Fruit fly (Drosophila melanogaster) whole organism, embryonic: ENCODE data around the gene Ald2.

Experiments used
- Atf6 ChIP-seq: fragments of 200-800 bp; sonication (Bioruptor generic); IDR thresholded peaks from 2 replicates; pipeline ENCODE4 v1.3.6; 2022; ENCODE audit warnings: missing biosample characterization, missing genetic modification characterization
- CG13424 ChIP-seq: fragments of 200-800 bp; sonication (Bioruptor generic); optimal IDR thresholded peaks from 2 replicates; lab custom pipeline; 2019; ENCODE audit warnings: missing biosample characterization, mild to moderate bottlenecking, missing genetic modification characterization, moderate library complexity
- CG16815 ChIP-seq: fragments of 200-800 bp; sonication (Bioruptor generic); optimal IDR thresholded peaks from 3 replicates; lab custom pipeline; 2017; ENCODE audit warnings: missing biosample characterization, mild to moderate bottlenecking, missing genetic modification characterization
- CG17912 ChIP-seq: fragments of 200-800 bp; sonication (Bioruptor generic); optimal IDR thresholded peaks from 2 replicates; lab custom pipeline; 2018; ENCODE audit warnings: missing biosample characterization, mild to moderate bottlenecking, missing genetic modification characterization
- CG1792 ChIP-seq: fragments of 200-800 bp; sonication (Bioruptor generic); optimal IDR thresholded peaks from 2 replicates; lab custom pipeline; 2016; ENCODE audit warnings: missing biosample characterization, missing genetic modification characterization
- CG1832 ChIP-seq: fragments of 200-800 bp; sonication (Bioruptor generic); optimal IDR thresholded peaks from 2 replicates; lab custom pipeline; 2017; ENCODE audit warnings: missing biosample characterization, mild to moderate bottlenecking, missing genetic modification characterization, inconsistent platforms
- CG30431 ChIP-seq: fragments of 200-800 bp; sonication (Bioruptor generic); optimal IDR thresholded peaks from 2 replicates; lab custom pipeline; 2017; ENCODE audit warnings: missing biosample characterization, missing genetic modification characterization
- CG31441 ChIP-seq: fragments of 200-800 bp; sonication (Bioruptor generic); IDR thresholded peaks from 2 replicates; pipeline ENCODE4 v1.3.6; 2022; ENCODE audit warnings: missing biosample characterization, missing genetic modification characterization
- CG34422 ChIP-seq: fragments of 200-800 bp; sonication (Bioruptor generic); IDR thresholded peaks from 3 replicates; pipeline ENCODE4 v1.3.6; 2022; ENCODE audit warnings: missing biosample characterization, missing genetic modification characterization
- CG3726 ChIP-seq: fragments of 200-800 bp; sonication (Bioruptor generic); IDR thresholded peaks from 3 replicates; pipeline ENCODE4, ENCODE4 v1.3.6; 2022; ENCODE audit warnings: missing biosample characterization, missing genetic modification characterization
- CG43689 ChIP-seq: fragments of 200-800 bp; sonication (Bioruptor generic); IDR thresholded peaks from 2 replicates; pipeline ENCODE4 v1.3.6; 2022; ENCODE audit warnings: missing biosample characterization, missing genetic modification characterization
- CG4424 ChIP-seq: fragments of 200-800 bp; sonication (Bioruptor generic); optimal IDR thresholded peaks from 3 replicates; lab custom pipeline; 2016; ENCODE audit warnings: missing biosample characterization, missing genetic modification characterization
- CG4617 ChIP-seq: fragments of 200-800 bp; sonication (Bioruptor generic); optimal IDR thresholded peaks from 3 replicates; lab custom pipeline; 2016; ENCODE audit warnings: missing biosample characterization, missing genetic modification characterization, borderline replicate concordance
- CG5180 ChIP-seq: fragments of 200-800 bp; sonication (Bioruptor generic); optimal IDR thresholded peaks from 3 replicates; lab custom pipeline; 2017; ENCODE audit warnings: missing biosample characterization, missing genetic modification characterization, mild to moderate bottlenecking, moderate library complexity, missing genetic modification reagents
- CG8388 ChIP-seq: fragments of 200-800 bp; sonication (Bioruptor generic); optimal IDR thresholded peaks from 2 replicates; lab custom pipeline; 2019; ENCODE audit warnings: missing biosample characterization, mild to moderate bottlenecking, missing genetic modification characterization, moderate library complexity
- CG8944 ChIP-seq: fragments of 200-800 bp; sonication (Bioruptor generic); optimal IDR thresholded peaks from 3 replicates; lab custom pipeline; 2016; ENCODE audit warnings: missing biosample characterization, missing genetic modification characterization
- CG9437 ChIP-seq: fragments of 200-800 bp; sonication (Bioruptor generic); optimal IDR thresholded peaks from 2 replicates; lab custom pipeline; 2018; ENCODE audit warnings: missing biosample characterization, mild to moderate bottlenecking, missing genetic modification characterization
- Drgx ChIP-seq: fragments of 200-800 bp; sonication (Bioruptor generic); IDR thresholded peaks from 2 replicates; pipeline ENCODE4 v1.3.6; 2022; ENCODE audit warnings: missing biosample characterization, missing genetic modification characterization
- E2f1 ChIP-seq: fragments of 200-800 bp; sonication (Bioruptor generic); IDR thresholded peaks from 2 replicates; pipeline ENCODE4 v1.3.6; 2022; ENCODE audit warnings: missing biosample characterization, missing genetic modification characterization
- HLH4C ChIP-seq: fragments of 200-800 bp; sonication (Bioruptor generic); IDR thresholded peaks from 3 replicates; pipeline ENCODE4 v1.3.6; 2022; ENCODE audit warnings: missing biosample characterization, missing genetic modification characterization; ENCODE audit not compliant: partially characterized antibody
- Hmr ChIP-seq: fragments of 200-800 bp; sonication (Bioruptor generic); optimal IDR thresholded peaks from 3 replicates; lab custom pipeline; 2017; ENCODE audit warnings: mild to moderate bottlenecking, missing biosample characterization, missing genetic modification reagents, missing genetic modification characterization
- Jarid2 ChIP-seq: fragments of 200-800 bp; sonication (Bioruptor generic); optimal IDR thresholded peaks from 3 replicates; lab custom pipeline; 2017; ENCODE audit warnings: mild to moderate bottlenecking, missing biosample characterization, missing genetic modification reagents, missing genetic modification characterization
- Lim3 ChIP-seq: fragments of 200-800 bp; sonication (Bioruptor generic); IDR thresholded peaks from 2 replicates; pipeline ENCODE4 v1.3.6; 2022; ENCODE audit warnings: missing biosample characterization, missing genetic modification characterization
- Mad ChIP-seq: fragments of 200-800 bp; sonication (Bioruptor generic); optimal IDR thresholded peaks from 2 replicates; lab custom pipeline; 2016; ENCODE audit warnings: missing biosample characterization, missing genetic modification characterization
- NK7.1 ChIP-seq: fragments of 200-800 bp; sonication (Bioruptor generic); optimal IDR thresholded peaks from 3 replicates; lab custom pipeline; 2016; ENCODE audit warnings: missing biosample characterization, missing genetic modification characterization
- Oli ChIP-seq: fragments of 200-800 bp; sonication (Bioruptor generic); optimal IDR thresholded peaks from 2 replicates; lab custom pipeline; 2018; ENCODE audit warnings: missing biosample characterization, mild to moderate bottlenecking, missing genetic modification characterization, moderate library complexity
- Rfx ChIP-seq: fragments of 200-800 bp; sonication (Bioruptor generic); IDR thresholded peaks from 2 replicates; pipeline ENCODE4 v1.3.6; 2022; ENCODE audit warnings: missing biosample characterization, missing genetic modification characterization
- Scr ChIP-seq: fragments of 200-800 bp; sonication (Bioruptor generic); IDR thresholded peaks from 2 replicates; pipeline ENCODE4 v1.3.6; 2022; ENCODE audit warnings: missing biosample characterization, missing genetic modification characterization; ENCODE audit not compliant: partially characterized antibody
- Sry-β ChIP-seq: fragments of 200-800 bp; sonication (Bioruptor generic); optimal IDR thresholded peaks from 2 replicates; lab custom pipeline; 2018; ENCODE audit warnings: missing biosample characterization, mild to moderate bottlenecking, missing genetic modification characterization, moderate library complexity
- ap ChIP-seq: fragments of 200-800 bp; sonication (Bioruptor generic); IDR thresholded peaks from 2 replicates; pipeline ENCODE4 v1.3.6; 2022; ENCODE audit warnings: missing biosample characterization, missing genetic modification characterization
- ase ChIP-seq: fragments of 200-800 bp; sonication (Bioruptor generic); IDR thresholded peaks from 3 replicates; pipeline ENCODE4 v1.3.6; 2022; ENCODE audit warnings: missing biosample characterization, missing genetic modification characterization
- corto ChIP-seq: fragments of 200-800 bp; sonication (Bioruptor generic); optimal IDR thresholded peaks from 2 replicates; lab custom pipeline; 2016; ENCODE audit warnings: missing biosample characterization, mild to moderate bottlenecking, missing genetic modification characterization, moderate library complexity
- crol ChIP-seq: fragments of 200-800 bp; sonication (Bioruptor generic); IDR thresholded peaks from 2 replicates; pipeline ENCODE4 v1.3.6; 2022; ENCODE audit warnings: missing biosample characterization, missing genetic modification characterization
- eyg ChIP-seq: fragments of 200-800 bp; sonication (Bioruptor generic); optimal IDR thresholded peaks from 3 replicates; lab custom pipeline; 2016; ENCODE audit warnings: missing biosample characterization, missing genetic modification characterization
- gfzf ChIP-seq: fragments of 200-800 bp; sonication (Bioruptor generic); optimal IDR thresholded peaks from 2 replicates; lab custom pipeline; 2016; ENCODE audit warnings: missing biosample characterization, mild to moderate bottlenecking, missing genetic modification characterization, moderate library complexity
- ind ChIP-seq: fragments of 200-800 bp; sonication (Bioruptor generic); optimal IDR thresholded peaks from 3 replicates; lab custom pipeline; 2016; ENCODE audit warnings: missing biosample characterization, missing genetic modification characterization
- jing ChIP-seq: fragments of 200-800 bp; sonication (Bioruptor generic); optimal IDR thresholded peaks from 2 replicates; lab custom pipeline; 2018; ENCODE audit warnings: missing biosample characterization, mild to moderate bottlenecking, missing genetic modification characterization
- lab ChIP-seq: fragments of 200-800 bp; sonication (Bioruptor generic); optimal IDR thresholded peaks from 3 replicates; lab custom pipeline; 2017; ENCODE audit warnings: missing biosample characterization, missing genetic modification characterization, mild to moderate bottlenecking, moderate library complexity, missing genetic modification reagents
- lilli ChIP-seq: fragments of 200-800 bp; sonication (Bioruptor generic); optimal IDR thresholded peaks from 3 replicates; lab custom pipeline; 2016; ENCODE audit warnings: missing biosample characterization, missing genetic modification characterization
- pb ChIP-seq: fragments of 200-800 bp; sonication (Bioruptor generic); optimal IDR thresholded peaks from 3 replicates; lab custom pipeline; 2016; ENCODE audit warnings: missing biosample characterization, missing genetic modification characterization
- pfk ChIP-seq: fragments of 200-800 bp; sonication (Bioruptor generic); optimal IDR thresholded peaks from 2 replicates; lab custom pipeline; 2018; ENCODE audit warnings: missing biosample characterization, mild to moderate bottlenecking, missing genetic modification characterization, moderate library complexity
- phol ChIP-seq: fragments of 200-800 bp; sonication (Bioruptor generic); optimal IDR thresholded peaks from 3 replicates; lab custom pipeline; 2018; ENCODE audit warnings: missing biosample characterization, mild to moderate bottlenecking, missing genetic modification characterization, moderate library complexity
- psq ChIP-seq: fragments of 200-800 bp; sonication (Bioruptor generic); optimal IDR thresholded peaks from 2 replicates; lab custom pipeline; 2017; ENCODE audit warnings: missing biosample characterization, missing genetic modification characterization
- rib ChIP-seq: fragments of 200-800 bp; sonication (Bioruptor generic); IDR thresholded peaks from 2 replicates; pipeline ENCODE4 v1.3.6; 2022; ENCODE audit warnings: missing biosample characterization, missing genetic modification characterization
- salm ChIP-seq: fragments of 200-800 bp; sonication (Bioruptor generic); optimal IDR thresholded peaks from 2 replicates; lab custom pipeline; 2018; ENCODE audit warnings: missing biosample characterization, mild to moderate bottlenecking, missing genetic modification characterization
- sd ChIP-seq: fragments of 200-800 bp; sonication (Bioruptor generic); optimal IDR thresholded peaks from 3 replicates; lab custom pipeline; 2018; ENCODE audit warnings: missing biosample characterization, mild to moderate bottlenecking, missing genetic modification characterization, moderate library complexity
- slp2 ChIP-seq: fragments of 200-800 bp; sonication (Bioruptor generic); optimal IDR thresholded peaks from 2 replicates; lab custom pipeline; 2016; ENCODE audit warnings: missing biosample characterization, missing genetic modification characterization
- tio ChIP-seq: fragments of 200-800 bp; sonication (Bioruptor generic); optimal IDR thresholded peaks from 2 replicates; lab custom pipeline; 2017; ENCODE audit warnings: missing biosample characterization, missing genetic modification characterization, inconsistent platforms
- tup ChIP-seq: fragments of 200-800 bp; sonication (Bioruptor generic); optimal IDR thresholded peaks from 2 replicates; lab custom pipeline; 2016; ENCODE audit warnings: missing biosample characterization, mild to moderate bottlenecking, missing genetic modification characterization, moderate library complexity
- vvl ChIP-seq: fragments of 200-800 bp; sonication (Bioruptor generic); IDR thresholded peaks from 2 replicates; pipeline ENCODE4 v1.3.6; 2022; ENCODE audit warnings: missing biosample characterization, missing genetic modification characterization

Ald2 gene

DNA sequence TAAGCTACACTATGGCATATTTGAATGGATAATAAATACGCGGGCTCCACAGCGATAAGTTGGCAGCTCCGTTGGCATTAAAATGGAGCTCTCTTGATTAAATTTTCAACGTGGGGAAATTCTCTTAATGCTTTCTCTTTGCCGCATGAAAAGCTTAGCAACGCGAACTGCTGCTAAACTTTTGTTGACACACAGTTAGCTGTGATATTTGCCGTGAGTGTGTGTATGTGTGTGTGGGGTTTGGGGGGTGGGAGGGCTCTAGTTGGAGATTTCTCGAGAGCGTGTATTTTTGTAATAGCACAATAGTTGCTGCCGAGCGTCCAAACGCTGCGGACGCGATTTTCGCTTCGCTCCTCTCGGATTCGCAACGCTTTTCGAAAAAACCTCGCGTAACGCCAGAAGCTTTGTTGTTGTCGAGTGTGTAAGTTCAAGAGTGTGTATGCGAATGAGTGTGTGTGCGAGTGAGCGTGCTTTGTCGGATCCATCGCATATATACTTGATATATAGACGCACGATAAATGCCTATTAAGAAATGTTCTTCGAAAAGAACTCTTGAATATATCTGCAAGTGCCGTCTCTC, 47.4 kb downstream of the Ald2 start, which contains the start of gene CG5455 (continued):
- TF ChIP-seq HLH4C (GFP tag; lab: Robert Waterston, UW), result no peak; the same call in 2 of the 3 replicates
- no peak for TF ChIP-seq CG8944
- TF ChIP-seq CG13424 (tag; lab: Kevin White, UChicago), result peak; percentile 17
- no peak for TF ChIP-seq CG16815 (GFP tag; lab: Kevin White, UChicago)
- peak; percentile 95 for TF ChIP-seq Jarid2
- TF ChIP-seq CG43689, result 0 out of 2 replicates have a peak, but pooled peaks have one; percentile 39
- TF ChIP-seq eyg (GFP tag; lab: Kevin White, UChicago), result peak; percentile 23
- no peak for TF ChIP-seq tup (GFP tag; lab: Kevin White, UChicago)
- peak; percentile 83; the same call in 1 of the 2 replicates for TF ChIP-seq rib (GFP tag; lab: Robert Waterston, UW)
- no peak for TF ChIP-seq Lim3
- TF ChIP-seq ase (GFP tag; lab: Robert Waterston, UW), result no peak
- TF ChIP-seq salm (tag; lab: Kevin White, UChicago), result no peak
- TF ChIP-seq pfk, result peak; percentile 41
- TF ChIP-seq CG8388 (GFP tag; lab: Kevin White, UChicago), result no peak
- TF ChIP-seq pb (GFP tag; lab: Kevin White, UChicago), result peak; percentile 23
- TF ChIP-seq Scr (GFP tag; lab: Robert Waterston, UW), result peak; percentile 43
- TF ChIP-seq slp2 (GFP tag; lab: Kevin White, UChicago), result no peak
- peak; percentile 76 for TF ChIP-seq Atf6 (GFP tag; lab: Robert Waterston, UW)
- no peak for TF ChIP-seq corto
- no peak for TF ChIP-seq ind (GFP tag; lab: Kevin White, UChicago)
- TF ChIP-seq jing (GFP tag; lab: Kevin White, UChicago), result no peak
- TF ChIP-seq CG4617 (GFP tag; lab: Kevin White, UChicago), result no peak
- TF ChIP-seq CG1792 (GFP tag; lab: Kevin White, UChicago), result no peak
- no peak for TF ChIP-seq psq (GFP tag; lab: Kevin White, UChicago)
- TF ChIP-seq E2f1, result no peak
- no peak for TF ChIP-seq CG30431 (GFP tag; lab: Kevin White, UChicago)
- peak; percentile 54; the same call in 1 of the 3 replicates for TF ChIP-seq CG34422 (GFP tag; lab: Robert Waterston, UW)
- TF ChIP-seq ap (GFP tag; lab: Robert Waterston, UW), result no peak
- TF ChIP-seq CG3726 (GFP tag; lab: Robert Waterston, UW), result no peak
- no peak for TF ChIP-seq phol (tag; lab: Kevin White, UChicago)
- no peak for TF ChIP-seq CG1832
- peak; percentile 77 for TF ChIP-seq vvl (GFP tag; lab: Robert Waterston, UW)
- TF ChIP-seq lab, result peak; percentile 87
- no peak for TF ChIP-seq CG9437 (GFP tag; lab: Kevin White, UChicago)
- peak; percentile 79 for TF ChIP-seq sd
- TF ChIP-seq Oli (tag; lab: Kevin White, UChicago), result no peak
- TF ChIP-seq CG31441 (GFP tag; lab: Robert Waterston, UW), result no peak
- TF ChIP-seq Hmr (GFP tag; lab: Kevin White, UChicago), result peak; percentile 78
- no peak for TF ChIP-seq Mad (GFP tag; lab: Kevin White, UChicago)
- TF ChIP-seq CG17912 (GFP tag; lab: Kevin White, UChicago), result peak; percentile 56
- peak; percentile 94 for TF ChIP-seq crol (GFP tag; lab: Robert Waterston, UW)
- TF ChIP-seq lilli, result peak; percentile 20
- TF ChIP-seq Drgx, result peak; percentile 77
- no peak for TF ChIP-seq CG4424 (GFP tag; lab: Kevin White, UChicago)
- no peak for TF ChIP-seq tio (GFP tag; lab: Kevin White, UChicago)
- TF ChIP-seq gfzf (GFP tag; lab: Kevin White, UChicago), result no peak
- TF ChIP-seq Rfx, result peak; percentile 77
- peak; percentile 11 for TF ChIP-seq CG5180 (GFP tag; lab: Kevin White, UChicago)
- no peak for TF ChIP-seq NK7.1 (GFP tag; lab: Kevin White, UChicago)
- TF ChIP-seq Sry-β (GFP tag; lab: Kevin White, UChicago), result no peak
